Fruit fly (Drosophila melanogaster) whole organism, embryonic: Measurements from ENCODE around the gene CG3348.
A peak's percentile ranks its signal among the peaks of the same experiment; 100 is the strongest.

ENCODE experiments used
- ATbp ChIP-seq: fragments of 200-800 bp; sonication (Bioruptor generic); optimal IDR thresholded peaks from 2 replicates; lab custom pipeline; 2017; ENCODE audit warnings: missing biosample characterization, mild to moderate bottlenecking, missing genetic modification characterization, missing genetic modification reagents
- Adf1 ChIP-seq: fragments of 200-800 bp; sonication (Bioruptor generic); IDR thresholded peaks from 2 replicates; pipeline ENCODE4 v1.3.6; 2022; ENCODE audit warnings: missing biosample characterization, missing genetic modification characterization
- BEAF-32 ChIP-seq: fragments of 200-800 bp; sonication (Bioruptor generic); optimal IDR thresholded peaks from 3 replicates; lab custom pipeline; 2017; ENCODE audit warnings: missing biosample characterization, missing genetic modification characterization, mild to moderate bottlenecking, moderate library complexity, missing genetic modification reagents
- C15 ChIP-seq: fragments of 200-800 bp; sonication (Bioruptor generic); IDR thresholded peaks from 3 replicates; pipeline ENCODE4 v1.3.6; 2022; ENCODE audit warnings: missing biosample characterization, missing genetic modification characterization
- CG10321 ChIP-seq: fragments of 200-800 bp; sonication (Bioruptor generic); IDR thresholded peaks from 2 replicates; pipeline ENCODE4 v1.3.6; 2022; ENCODE audit warnings: missing biosample characterization, missing genetic modification characterization
- CG10979 ChIP-seq: fragments of 200-800 bp; sonication (Bioruptor generic); optimal IDR thresholded peaks from 2 replicates; lab custom pipeline; 2018; ENCODE audit warnings: missing biosample characterization, mild to moderate bottlenecking, missing genetic modification characterization, moderate library complexity
- CG11398 ChIP-seq: fragments of 200-800 bp; sonication (Bioruptor generic); optimal IDR thresholded peaks from 2 replicates; lab custom pipeline; 2016; ENCODE audit warnings: missing biosample characterization, missing genetic modification characterization
- CG11695 ChIP-seq: fragments of 200-800 bp; sonication (Bioruptor generic); IDR thresholded peaks from 3 replicates; pipeline ENCODE4 v1.3.6; 2022; ENCODE audit warnings: missing biosample characterization, missing genetic modification characterization
- CG13287 ChIP-seq: fragments of 200-800 bp; sonication (Bioruptor generic); IDR thresholded peaks from 2 replicates; pipeline ENCODE4 v1.3.6; 2022; ENCODE audit warnings: missing biosample characterization, missing genetic modification characterization; ENCODE audit not compliant: partially characterized antibody
- CG1529 ChIP-seq: fragments of 200-800 bp; sonication (Bioruptor generic); optimal IDR thresholded peaks from 3 replicates; lab custom pipeline; 2018; ENCODE audit warnings: missing biosample characterization, missing genetic modification characterization
- CG15479 ChIP-seq: fragments of 200-800 bp; sonication (Bioruptor generic); optimal IDR thresholded peaks from 3 replicates; lab custom pipeline; 2019; ENCODE audit warnings: missing biosample characterization, mild to moderate bottlenecking, missing genetic modification characterization, moderate library complexity
- CG15514 ChIP-seq: fragments of 200-800 bp; sonication (Bioruptor generic); optimal IDR thresholded peaks from 3 replicates; lab custom pipeline; 2017; ENCODE audit warnings: missing biosample characterization, missing genetic modification characterization, mild to moderate bottlenecking, moderate library complexity, missing genetic modification reagents
- CG16779 ChIP-seq: fragments of 200-800 bp; sonication (Bioruptor generic); IDR thresholded peaks from 2 replicates; pipeline ENCODE4 v1.3.6; 2022; ENCODE audit warnings: missing biosample characterization, missing genetic modification characterization
- CG16863 ChIP-seq: fragments of 200-800 bp; sonication (Bioruptor generic); optimal IDR thresholded peaks from 3 replicates; lab custom pipeline; 2016; ENCODE audit warnings: missing biosample characterization, missing genetic modification characterization
- CG17612 ChIP-seq: fragments of 200-800 bp; sonication (Bioruptor generic); IDR thresholded peaks from 2 replicates; pipeline ENCODE4 v1.3.6; 2022; ENCODE audit warnings: missing biosample characterization, missing genetic modification characterization
- CG18262 ChIP-seq: fragments of 200-800 bp; optimal IDR thresholded peaks from 3 replicates; lab custom pipeline; 2019; ENCODE audit warnings: missing biosample characterization, mild to moderate bottlenecking, missing genetic modification characterization, moderate library complexity
- CG32767 ChIP-seq: fragments of 200-800 bp; sonication (Bioruptor generic); IDR thresholded peaks from 2 replicates; pipeline ENCODE4 v1.3.6; 2022; ENCODE audit warnings: missing biosample characterization, missing genetic modification characterization
- CG34376 ChIP-seq: fragments of 200-800 bp; sonication (Bioruptor generic); optimal IDR thresholded peaks from 2 replicates; lab custom pipeline; 2018; ENCODE audit warnings: missing biosample characterization, mild to moderate bottlenecking, missing genetic modification characterization
- CG6683 ChIP-seq: fragments of 200-800 bp; sonication (Bioruptor generic); optimal IDR thresholded peaks from 2 replicates; lab custom pipeline; 2017; ENCODE audit warnings: missing biosample characterization, mild to moderate bottlenecking, missing genetic modification characterization, missing genetic modification reagents
- CG6689 ChIP-seq: fragments of 200-800 bp; sonication (Bioruptor generic); IDR thresholded peaks from 2 replicates; pipeline ENCODE4 v1.3.6; 2022; ENCODE audit warnings: missing biosample characterization, missing genetic modification characterization
- CG6854 ChIP-seq: fragments of 200-800 bp; sonication (Bioruptor generic); optimal IDR thresholded peaks from 3 replicates; lab custom pipeline; 2017; ENCODE audit warnings: missing biosample characterization, mild to moderate bottlenecking, missing genetic modification characterization
- CG7357 ChIP-seq: fragments of 200-800 bp; sonication (Bioruptor generic); IDR thresholded peaks from 3 replicates; pipeline ENCODE4 v1.3.6; 2022; ENCODE audit warnings: missing biosample characterization, missing genetic modification characterization
- CG7786 ChIP-seq: fragments of 200-800 bp; sonication (Bioruptor generic); optimal IDR thresholded peaks from 2 replicates; lab custom pipeline; 2016; ENCODE audit warnings: missing biosample characterization, missing genetic modification characterization
- CG8359 ChIP-seq: fragments of 200-800 bp; sonication (Bioruptor generic); optimal IDR thresholded peaks from 2 replicates; lab custom pipeline; 2017; ENCODE audit warnings: missing biosample characterization, mild to moderate bottlenecking, missing genetic modification characterization, borderline replicate concordance
- CG8944 ChIP-seq: fragments of 200-800 bp; sonication (Bioruptor generic); optimal IDR thresholded peaks from 3 replicates; lab custom pipeline; 2016; ENCODE audit warnings: missing biosample characterization, missing genetic modification characterization
- CoRest ChIP-seq: fragments of 200-800 bp; sonication (Bioruptor generic); optimal IDR thresholded peaks from 3 replicates; lab custom pipeline; 2018; ENCODE audit warnings: missing biosample characterization, mild to moderate bottlenecking, missing genetic modification characterization, moderate library complexity
- D19A ChIP-seq: fragments of 200-800 bp; optimal IDR thresholded peaks from 3 replicates; lab custom pipeline; 2019; ENCODE audit warnings: missing biosample characterization, mild to moderate bottlenecking, missing genetic modification characterization, moderate library complexity
- Ets65A ChIP-seq: fragments of 200-800 bp; sonication (Bioruptor generic); peaks from one replicate; lab custom pipeline; 2016; ENCODE audit warnings: missing biosample characterization, missing genetic modification characterization
- Hey ChIP-seq: fragments of 200-800 bp; sonication (Bioruptor generic); optimal IDR thresholded peaks from 3 replicates; lab custom pipeline; 2018; ENCODE audit warnings: missing biosample characterization, mild to moderate bottlenecking, missing genetic modification characterization
- Hr39 ChIP-seq: fragments of >200 bp; optimal IDR thresholded peaks from 2 replicates; lab custom pipeline; 2017
- Neu2 ChIP-seq: fragments of 200-800 bp; sonication (Bioruptor generic); optimal IDR thresholded peaks from 3 replicates; lab custom pipeline; 2016; ENCODE audit warnings: missing biosample characterization, missing genetic modification characterization, borderline replicate concordance
- Nf-YA ChIP-seq: fragments of 200-800 bp; sonication (Bioruptor generic); IDR thresholded peaks from 2 replicates; pipeline ENCODE4 v1.3.6; 2022; ENCODE audit warnings: missing biosample characterization, missing genetic modification characterization
- Ptx1 ChIP-seq: fragments of 200-800 bp; sonication (Bioruptor generic); IDR thresholded peaks from 2 replicates; pipeline ENCODE4 v1.3.6; 2022; ENCODE audit warnings: missing biosample characterization, missing genetic modification characterization
- ac ChIP-seq: fragments of 200-800 bp; sonication (Bioruptor generic); optimal IDR thresholded peaks from 3 replicates; lab custom pipeline; 2017; ENCODE audit warnings: missing biosample characterization, mild to moderate bottlenecking, missing genetic modification characterization
- ara ChIP-seq: fragments of 200-800 bp; sonication (Bioruptor generic); IDR thresholded peaks from 2 replicates; pipeline ENCODE4 v1.3.6; 2022; ENCODE audit warnings: missing biosample characterization, missing genetic modification characterization
- crp ChIP-seq, 2 experiments: fragments of 200-800 bp; sonication (Bioruptor generic); optimal IDR thresholded peaks; 2 replicates in 1 of 2; 3 replicates in 1 of 2; lab custom pipeline; 2017; ENCODE audit warnings: missing biosample characterization in 2 of 2, missing genetic modification characterization in 2 of 2, mild to moderate bottlenecking in 1 of 2, moderate library complexity in 1 of 2
- danr ChIP-seq: fragments of 200-800 bp; sonication (Bioruptor generic); IDR thresholded peaks from 2 replicates; pipeline ENCODE4 v1.3.6; 2022; ENCODE audit warnings: missing biosample characterization, missing genetic modification characterization
- eve ChIP-seq, 2 experiments: fragments of >200 bp; optimal IDR thresholded peaks; 2 replicates each; lab custom pipeline; 2017; ENCODE audit warnings: missing biosample characterization in 2 of 2, missing genetic modification characterization in 2 of 2
- fd64A ChIP-seq: fragments of 200-800 bp; sonication (Bioruptor generic); optimal IDR thresholded peaks from 3 replicates; lab custom pipeline; 2018; ENCODE audit warnings: missing biosample characterization, mild to moderate bottlenecking, missing genetic modification characterization
- fd96Cb ChIP-seq: fragments of 200-800 bp; sonication (Bioruptor generic); optimal IDR thresholded peaks from 2 replicates; lab custom pipeline; 2018; ENCODE audit warnings: missing biosample characterization, mild to moderate bottlenecking, missing genetic modification characterization, moderate library complexity
- hb ChIP-seq: fragments of 200-800 bp; sonication (Bioruptor generic); IDR thresholded peaks from 3 replicates; pipeline ENCODE4 v1.3.6; 2022; ENCODE audit warnings: missing biosample characterization, missing genetic modification characterization; ENCODE audit not compliant: partially characterized antibody
- hbn ChIP-seq: fragments of 200-800 bp; sonication (Bioruptor generic); IDR thresholded peaks from 2 replicates; pipeline ENCODE4 v1.3.6; 2022; ENCODE audit warnings: missing biosample characterization, missing genetic modification characterization; ENCODE audit not compliant: partially characterized antibody
- lola ChIP-seq, 3 experiments: fragments of >200 bp in 2 of 3; fragments of 200-800 bp in 1 of 3; sonication (Bioruptor generic) in 1 of 3; optimal IDR thresholded peaks; 2 replicates each; lab custom pipeline; 2017 to 2019; ENCODE audit warnings: missing biosample characterization in 3 of 3, missing genetic modification characterization in 3 of 3, mild to moderate bottlenecking in 1 of 3, moderate library complexity in 1 of 3
- nmo ChIP-seq: fragments of 200-800 bp; sonication (Bioruptor generic); optimal IDR thresholded peaks from 2 replicates; lab custom pipeline; 2018; ENCODE audit warnings: missing biosample characterization, mild to moderate bottlenecking, missing genetic modification characterization, moderate library complexity
- onecut ChIP-seq: fragments of 200-800 bp; sonication (Bioruptor generic); IDR thresholded peaks from 2 replicates; pipeline ENCODE4 v1.3.6; 2022; ENCODE audit warnings: missing biosample characterization, missing genetic modification characterization
- pb ChIP-seq: fragments of 200-800 bp; sonication (Bioruptor generic); optimal IDR thresholded peaks from 3 replicates; lab custom pipeline; 2016; ENCODE audit warnings: missing biosample characterization, missing genetic modification characterization
- sob ChIP-seq: fragments of 200-800 bp; sonication (Bioruptor generic); IDR thresholded peaks from 2 replicates; pipeline ENCODE4 v1.3.6; 2022; ENCODE audit warnings: missing biosample characterization, missing genetic modification characterization
- tin ChIP-seq: fragments of 200-800 bp; sonication (Bioruptor generic); optimal IDR thresholded peaks from 3 replicates; lab custom pipeline; 2016; ENCODE audit warnings: missing biosample characterization, missing genetic modification characterization
- trem ChIP-seq: fragments of 200-800 bp; optimal IDR thresholded peaks from 3 replicates; lab custom pipeline; 2019; ENCODE audit warnings: missing biosample characterization, mild to moderate bottlenecking, missing genetic modification characterization, moderate library complexity

The CG3348 gene

DNA sequence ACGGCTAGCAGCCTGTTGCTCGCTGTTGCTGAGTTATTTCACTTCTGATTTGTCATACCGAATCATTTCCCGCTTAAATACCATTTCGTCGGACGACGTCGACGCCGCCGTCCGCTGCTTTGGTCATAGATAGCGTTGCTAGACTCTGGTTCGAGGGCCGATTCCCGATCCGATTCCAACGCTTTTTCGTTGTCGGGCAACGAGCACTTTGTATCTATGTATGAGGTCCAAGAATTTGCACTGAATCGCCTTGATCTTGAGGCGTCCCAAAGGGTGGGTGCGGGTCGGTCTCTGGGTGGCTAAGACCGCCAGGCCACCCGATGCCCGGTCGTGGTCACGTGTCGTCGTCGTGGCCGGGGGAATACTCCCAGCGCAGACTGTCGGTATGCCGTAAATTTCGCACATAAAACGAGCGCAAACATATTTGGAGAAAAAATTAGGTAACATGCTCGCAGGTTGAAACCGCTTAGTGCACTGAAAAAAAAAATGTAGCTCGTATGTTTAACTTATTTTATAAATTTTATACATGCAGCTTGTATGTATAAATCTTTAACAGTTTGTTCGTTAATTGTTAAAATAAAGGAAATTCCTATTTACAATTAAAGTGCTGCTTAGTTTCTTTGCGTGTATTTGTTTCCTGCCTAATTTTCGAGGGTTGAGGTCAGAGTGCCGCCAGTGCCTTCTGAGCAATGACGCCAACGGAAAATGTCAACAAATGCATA is at the start of gene CG3348:
CG3348 (minus strand) TSS at position 51 of the 722 bp plus-strand sequence.
- TF ChIP-seq hbn = no peak
- no peak for TF ChIP-seq CG8359 (GFP tag; lab: Kevin White, UChicago)
- no peak for TF ChIP-seq fd64A
- peak; percentile 38 for TF ChIP-seq D19A (tag; lab: Kevin White, UChicago)
- TF ChIP-seq CG7786 (GFP tag; lab: Kevin White, UChicago) = peak; percentile 61
- peak; percentile 53 for TF ChIP-seq CG10979
- no peak for TF ChIP-seq ac (GFP tag; lab: Kevin White, UChicago)
- no peak for TF ChIP-seq CG13287 (GFP tag; lab: Robert Waterston, UW)
- peak; percentile 21 for TF ChIP-seq ATbp (GFP tag; lab: Kevin White, UChicago)
- TF ChIP-seq C15 (GFP tag; lab: Robert Waterston, UW) = no peak
- peak; percentile 15 for TF ChIP-seq CG11398 (GFP tag; lab: Kevin White, UChicago)
- peak; percentile 60 for TF ChIP-seq CG15514 (GFP tag; lab: Kevin White, UChicago)
- TF ChIP-seq CG6683 (GFP tag; lab: Kevin White, UChicago) = no peak
- no peak for TF ChIP-seq eve (GFP tag; optimal IDR thresholded peaks at IDR 0.05; lab: Kevin White, UChicago)
- peak; percentile 79 for TF ChIP-seq sob (GFP tag; lab: Robert Waterston, UW)
- TF ChIP-seq Neu2 (GFP tag; lab: Kevin White, UChicago) = no peak
- peak; percentile 22 for TF ChIP-seq trem (tag; lab: Kevin White, UChicago)
- no peak for TF ChIP-seq CG15479 (GFP tag; lab: Kevin White, UChicago)
- peak; percentile 42; the same call in 1 of the 2 replicates for TF ChIP-seq Nf-YA
- TF ChIP-seq CG11695 (GFP tag; lab: Robert Waterston, UW) = peak; percentile 74; the same call in 2 of the 3 replicates
- no peak for TF ChIP-seq CG10321 (GFP tag; lab: Robert Waterston, UW)
- peak; percentile 51; the same call in 1 of the 2 replicates for TF ChIP-seq danr (GFP tag; lab: Robert Waterston, UW)
- no peak for TF ChIP-seq crp (GFP tag; optimal IDR thresholded peaks at IDR 0.05; lab: Kevin White, UChicago)
- 0 out of 2 replicates have a peak, but pooled peaks have one; percentile 48 for TF ChIP-seq CG16779 (GFP tag; lab: Robert Waterston, UW)
- peak; percentile 59 for TF ChIP-seq CG6689 (GFP tag; lab: Robert Waterston, UW)
- TF ChIP-seq CoRest (tag; lab: Kevin White, UChicago) = peak; percentile 73
- TF ChIP-seq CG7357 (GFP tag; lab: Robert Waterston, UW) = 0 out of 3 replicates have a peak, but pooled peaks have one; percentile 46
- peak; percentile 65 for TF ChIP-seq Ptx1 (GFP tag; lab: Robert Waterston, UW)
- TF ChIP-seq Adf1 (GFP tag; lab: Robert Waterston, UW) = peak; percentile 79
- no peak for TF ChIP-seq hb (GFP tag; lab: Robert Waterston, UW)
- TF ChIP-seq CG1529 (GFP tag; lab: Kevin White, UChicago) = peak; percentile 20
- TF ChIP-seq pb (GFP tag; lab: Kevin White, UChicago) = no peak
- peak; percentile 41 for TF ChIP-seq fd96Cb (tag; lab: Kevin White, UChicago)
- TF ChIP-seq CG16863 (GFP tag; lab: Kevin White, UChicago) = peak; percentile 32
- TF ChIP-seq CG6854 (GFP tag; lab: Kevin White, UChicago) = peak; percentile 41
- peak; percentile 63; the same call in 1 of the 2 replicates for TF ChIP-seq CG17612 (GFP tag; lab: Robert Waterston, UW)
- TF ChIP-seq CG32767 = 0 out of 2 replicates have a peak, but pooled peaks have one; percentile 39
- peak; percentile 25 for TF ChIP-seq CG8944 (GFP tag; lab: Kevin White, UChicago)
- no peak for TF ChIP-seq Hey (tag; lab: Kevin White, UChicago)
- no peak for TF ChIP-seq lola (GFP tag; optimal IDR thresholded peaks at IDR 0.05; lab: Kevin White, UChicago)
- TF ChIP-seq ara (GFP tag; lab: Robert Waterston, UW) = peak; percentile 45; the same call in 1 of the 2 replicates
- peak; percentile 52; the same call in 1 of the 2 replicates for TF ChIP-seq onecut (GFP tag; lab: Robert Waterston, UW)
- no peak for TF ChIP-seq CG34376
- no peak for TF ChIP-seq Hr39
- TF ChIP-seq Ets65A = peak; percentile 63
- TF ChIP-seq CG18262 (tag; lab: Kevin White, UChicago) = peak; percentile 40
- TF ChIP-seq tin (GFP tag; lab: Kevin White, UChicago) = peak; percentile 61
- no peak for TF ChIP-seq BEAF-32 (GFP tag; lab: Kevin White, UChicago)
- peak; percentile 73 for TF ChIP-seq nmo
